Fruit fly (Drosophila melanogaster): ENCODE measurements around the gene Pdi.

- no peak for TF ChIP-seq EcR (GFP tag; optimal IDR thresholded peaks at IDR 0.05)
- no peak for TF ChIP-seq psq (optimal IDR thresholded peaks at IDR 0.05)
- TF ChIP-seq CG8478 (optimal IDR thresholded peaks at IDR 0.05), result no peak
- TF ChIP-seq pan (optimal IDR thresholded peaks at IDR 0.05), result no peak
- TF ChIP-seq Dll (optimal IDR thresholded peaks at IDR 0.05), result no peak
- no peak for TF ChIP-seq usp (GFP tag; optimal IDR thresholded peaks at IDR 0.05)
Observed at dm6 chr3L:15097878-15098520, 44.6 kb downstream of the Pdi start, which contains the start of gene Ctps.

Measured in whole organism.